Fruit fly (Drosophila melanogaster): ENCODE results near the gene aay.

Gene aay

dm6 chr3L:9456389-9456788 is 33.3 kb downstream of the aay start:
- TF ChIP-seq Met (GFP tag; optimal IDR thresholded peaks at IDR 0.05) (peak; percentile 1), dsx (GFP tag; optimal IDR thresholded peaks at IDR 0.05; ENCODE audit: poor library complexity, severe bottlenecking) (no peak), CG8632 (GFP tag; optimal IDR thresholded peaks at IDR 0.05) (no peak), ss (GFP tag; optimal IDR thresholded peaks at IDR 0.05) (no peak), topi (GFP tag; optimal IDR thresholded peaks at IDR 0.05) (no peak), Lpt (GFP tag; optimal IDR thresholded peaks at IDR 0.05) (no peak), CG9139 (GFP tag; optimal IDR thresholded peaks at IDR 0.05) (no peak), CG6792 (GFP tag; optimal IDR thresholded peaks at IDR 0.05) (peak; percentile 18), Eip78C (GFP tag) (peak; percentile 20), acj6 (GFP tag; optimal IDR thresholded peaks at IDR 0.05) (no peak), CG1621 (tag; optimal IDR thresholded peaks at IDR 0.05) (no peak), eg (GFP tag; IDR thresholded peaks at IDR 0.05) (no peak)

DNA sequence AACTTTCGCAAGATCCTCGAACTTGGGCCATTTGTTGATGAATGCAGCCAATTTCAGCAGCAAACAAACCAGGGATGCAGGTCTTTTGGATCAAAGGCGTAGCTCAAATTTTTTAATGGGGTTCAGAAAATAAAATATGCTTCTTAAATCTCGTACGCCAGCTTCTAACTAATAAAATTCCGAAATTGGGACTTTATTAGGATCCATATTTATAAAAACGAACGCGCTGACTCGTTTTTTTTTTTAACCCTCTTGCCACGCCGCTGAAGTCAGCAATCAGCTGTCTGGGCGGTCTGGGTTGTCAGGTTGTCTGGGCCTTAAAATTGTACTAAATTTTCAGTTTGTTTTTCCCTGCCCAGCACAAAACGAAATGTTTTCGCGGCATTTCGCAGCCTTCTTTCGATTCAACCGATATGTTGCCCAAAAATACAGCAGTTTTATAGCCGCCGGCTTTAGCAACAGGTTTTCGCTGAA is 34.6 kb downstream of the aay start, which contains the start of gene CG3437:
CG3437 (minus strand) TSS at position 51 of the 474 bp plus-strand sequence.
- TF ChIP-seq Sox102F (GFP tag; optimal IDR thresholded peaks at IDR 0.05) (peak; percentile 99), Gug (GFP tag; IDR thresholded peaks at IDR 0.05) (peak; percentile 100), dac (GFP tag; optimal IDR thresholded peaks at IDR 0.05) (peak; percentile 99), CG15336 (GFP tag; IDR thresholded peaks at IDR 0.05) (peak; percentile 100), Sox15 (GFP tag; optimal IDR thresholded peaks at IDR 0.05) (peak; percentile 99), CG1621 (tag; optimal IDR thresholded peaks at IDR 0.05) (peak; percentile 99), CG6163 (GFP tag; IDR thresholded peaks at IDR 0.05) (peak; percentile 100), CG9139 (GFP tag; optimal IDR thresholded peaks at IDR 0.05) (peak; percentile 98), achi (GFP tag; optimal IDR thresholded peaks at IDR 0.05) (peak; percentile 99), CG34406 (GFP tag; optimal IDR thresholded peaks at IDR 0.05) (peak; percentile 99), ss (GFP tag; optimal IDR thresholded peaks at IDR 0.05) (peak; percentile 99), CG8632 (GFP tag; optimal IDR thresholded peaks at IDR 0.05) (peak; percentile 99), Met (GFP tag; optimal IDR thresholded peaks at IDR 0.05) (peak; percentile 99), CG6808 (GFP tag; optimal IDR thresholded peaks at IDR 0.05) (peak; percentile 99), net (GFP tag; optimal IDR thresholded peaks at IDR 0.05) (peak; percentile 100), CG6276 (GFP tag; optimal IDR thresholded peaks at IDR 0.05) (peak; percentile 100), Hr39 (GFP tag; optimal IDR thresholded peaks at IDR 0.05) (peak; percentile 99), Hr38 (GFP tag; optimal IDR thresholded peaks at IDR 0.05) (peak; percentile 96), lz (GFP tag; optimal IDR thresholded peaks at IDR 0.05) (peak; percentile 100), Sox14 (GFP tag; optimal IDR thresholded peaks at IDR 0.05) (peak; percentile 100), Hr4 (GFP tag; optimal IDR thresholded peaks at IDR 0.05) (peak; percentile 100), OdsH (GFP tag; optimal IDR thresholded peaks at IDR 0.05) (peak; percentile 99), acj6 (GFP tag; optimal IDR thresholded peaks at IDR 0.05) (peak; percentile 99), CG11762 (GFP tag; optimal IDR thresholded peaks at IDR 0.05; ENCODE audit: insufficient read depth) (peak; percentile 99), CG8119 (GFP tag; IDR thresholded peaks at IDR 0.05) (peak; percentile 100), Smox (GFP tag; optimal IDR thresholded peaks at IDR 0.05) (peak; percentile 99), fd59A (GFP tag; optimal IDR thresholded peaks at IDR 0.05) (peak; percentile 99), Ets21C (GFP tag; optimal IDR thresholded peaks at IDR 0.05) (peak; percentile 99), CG10669 (GFP tag; optimal IDR thresholded peaks at IDR 0.05) (peak; percentile 99), CG16779 (tag; optimal IDR thresholded peaks at IDR 0.05) (peak; percentile 99), Eip75B (GFP tag; optimal IDR thresholded peaks at IDR 0.05) (peak; percentile 100), Eip93F (GFP tag; optimal IDR thresholded peaks at IDR 0.05) (peak; percentile 98), Ets96B (tag; optimal IDR thresholded peaks at IDR 0.05) (peak; percentile 98), CG11294 (GFP tag; IDR thresholded peaks at IDR 0.05) (peak; percentile 99), CG10631 (GFP tag; optimal IDR thresholded peaks at IDR 0.05) (peak; percentile 99), CG31627 (GFP tag; optimal IDR thresholded peaks at IDR 0.05) (peak; percentile 99), fkh (GFP tag; optimal IDR thresholded peaks at IDR 0.05) (peak; percentile 92), salr (GFP tag; optimal IDR thresholded peaks at IDR 0.05) (peak; percentile 99), CG8319 (GFP tag; optimal IDR thresholded peaks at IDR 0.05) (peak; percentile 98), cyc (GFP tag; optimal IDR thresholded peaks at IDR 0.05) (peak; percentile 99), CG4318 (GFP tag; optimal IDR thresholded peaks at IDR 0.05) (peak; percentile 99), CG7368 (GFP tag; optimal IDR thresholded peaks at IDR 0.05) (peak; percentile 98), svp (GFP tag) (peak; percentile 100), fd85E (GFP tag; optimal IDR thresholded peaks at IDR 0.05) (peak; percentile 96)

Measured in whole organism, prepupa.